Worm (Caenorhabditis elegans) whole organism, midembryonic: ENCODE data around the gene npl-4.1.

Experiments
- T22C8.4 ChIP-seq: fragments of 200-800 bp; sonication (Bioruptor generic); IDR thresholded peaks from 2 replicates; pipeline ENCODE4 v1.3.6; 2022; ENCODE audit warnings: missing genetic modification characterization, missing compliant biosample characterization
- cog-1 ChIP-seq: sonication (generic microtip); optimal IDR thresholded peaks from 2 replicates; lab custom pipeline; 2016; ENCODE audit warnings: missing genetic modification characterization, missing compliant biosample characterization
- flt-1 ChIP-seq: fragments of 200-800 bp; sonication (Bioruptor generic); IDR thresholded peaks from 2 replicates; pipeline ENCODE4 v1.3.6; 2022; ENCODE audit warnings: missing genetic modification characterization, missing compliant biosample characterization
- klf-2 ChIP-seq: fragments of 200-800 bp; sonication (Bioruptor generic); conservative IDR thresholded peaks from 2 replicates; pipeline ENCODE4 v1.3.6; 2022; ENCODE audit warnings: missing genetic modification reagents, missing genetic modification characterization, missing compliant biosample characterization
- med-1 ChIP-seq: sonication (generic microtip); optimal IDR thresholded peaks from 2 replicates; lab custom pipeline; 2017; ENCODE audit warnings: missing genetic modification characterization, mild to moderate bottlenecking, missing compliant biosample characterization, antibody characterized with exemption, missing genetic modification reagents; ENCODE audit not compliant: insufficient read depth
- ref-1 ChIP-seq: fragments of 200-800 bp; sonication (Bioruptor generic); conservative IDR thresholded peaks from 2 replicates; pipeline ENCODE4 v1.3.6; 2022; ENCODE audit warnings: missing genetic modification reagents, missing genetic modification characterization, missing compliant biosample characterization
- tab-1 ChIP-seq: fragments of 200-800 bp; sonication (Bioruptor generic); IDR thresholded peaks from 2 replicates; pipeline ENCODE4 v1.3.6; 2022; ENCODE audit warnings: missing genetic modification characterization, missing compliant biosample characterization
- ztf-23 ChIP-seq: fragments of 200-800 bp; sonication (Bioruptor generic); IDR thresholded peaks from 2 replicates; pipeline ENCODE4 v1.3.6; 2022; ENCODE audit warnings: missing genetic modification reagents, missing genetic modification characterization, missing compliant biosample characterization
- ztf-29 ChIP-seq: fragments of 200-800 bp; sonication (Bioruptor generic); IDR thresholded peaks from 2 replicates; pipeline ENCODE4 v1.3.6; 2022; ENCODE audit warnings: missing genetic modification reagents, missing genetic modification characterization, missing compliant biosample characterization

npl-4.1 gene

ce11 chrII:5654215-5654614 lies 23.1 kb downstream of the npl-4.1 start, which contains the start of gene F59E12.1:
TSS of gene F59E12.1 (plus strand) at chrII:5654515.
- no peak for TF ChIP-seq ztf-23
- TF ChIP-seq ref-1 (GFP tag; lab: Robert Waterston, UW) = no peak
- TF ChIP-seq tab-1 (GFP tag; lab: Robert Waterston, UW) = no peak
- TF ChIP-seq flt-1 = no peak
- TF ChIP-seq klf-2 (GFP tag; lab: Robert Waterston, UW) = no peak
- no peak for TF ChIP-seq T22C8.4
- TF ChIP-seq ztf-29 = no peak
- TF ChIP-seq cog-1 (tag; lab: Kevin White, UChicago) = no peak
- no peak for TF ChIP-seq med-1 (GFP tag; lab: Kevin White, UChicago)

- TF ChIP-seq cog-1 (tag; lab: Kevin White, UChicago) (no peak), ztf-23 (no peak), med-1 (GFP tag; lab: Kevin White, UChicago) (no peak), ztf-29 (no peak), T22C8.4 (no peak), flt-1 (no peak), klf-2 (GFP tag; lab: Robert Waterston, UW) (no peak), tab-1 (GFP tag; lab: Robert Waterston, UW) (no peak), ref-1 (GFP tag; lab: Robert Waterston, UW) (no peak)
Measured at ce11 chrII:5659675-5660074, 28.5 kb downstream of the npl-4.1 start, which contains the start of gene fut-3. TSS of gene fut-3 (minus strand) at chrII:5659775.

ce11 chrII:5660155-5660554 lies 29.0 kb downstream of the npl-4.1 start:
- TF ChIP-seq flt-1 (no peak), cog-1 (tag; lab: Kevin White, UChicago) (no peak), tab-1 (GFP tag; lab: Robert Waterston, UW) (no peak), klf-2 (GFP tag; lab: Robert Waterston, UW) (no peak), T22C8.4 (no peak), ztf-29 (no peak), med-1 (GFP tag; lab: Kevin White, UChicago) (no peak), ztf-23 (no peak), ref-1 (GFP tag; lab: Robert Waterston, UW) (no peak)

ce11 chrII:5660736-5661734 lies 29.9 kb downstream of the npl-4.1 start, which contains the start of the genes ift-43 and mdt-26:
TSS of gene ift-43 (minus strand) at chrII:5660786.
TSS of gene mdt-26 (plus strand) at chrII:5661181.
- TF ChIP-seq T22C8.4 (peak; percentile 78), med-1 (GFP tag; lab: Kevin White, UChicago) (peak; percentile 56), tab-1 (GFP tag; lab: Robert Waterston, UW) (peak; percentile 76), cog-1 (tag; lab: Kevin White, UChicago) (peak; percentile 18), ztf-23 (peak; percentile 80), klf-2 (GFP tag; lab: Robert Waterston, UW) (peak; percentile 48; the same call in 1 of the 2 replicates), flt-1 (peak; percentile 86), ref-1 (GFP tag; lab: Robert Waterston, UW) (0 out of 2 replicates have a peak, but pooled peaks have one; percentile 7), ztf-29 (peak; percentile 61; the same call in 1 of the 2 replicates)

DNA sequence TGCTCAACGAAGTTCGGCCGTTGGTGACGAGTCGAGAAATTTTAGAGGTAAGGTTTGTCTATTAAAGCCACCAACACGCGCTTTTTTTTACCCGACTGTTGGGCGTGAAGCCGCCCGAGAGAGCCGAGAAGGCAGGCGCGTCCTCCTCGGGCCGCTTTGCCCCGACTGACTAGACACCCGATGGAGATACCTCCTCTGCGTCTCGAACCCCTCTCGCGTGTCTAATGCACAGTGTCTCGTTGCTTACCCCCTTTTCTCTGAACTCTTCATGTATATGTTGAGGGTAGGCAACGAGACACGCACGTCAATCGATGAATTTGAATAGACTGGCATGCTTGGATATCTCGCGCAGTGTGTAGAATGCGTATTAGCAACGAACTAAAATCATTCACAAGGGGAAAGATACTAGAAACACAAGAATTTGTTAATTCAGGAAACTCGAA lies 30.6 kb downstream of the npl-4.1 start:
- TF ChIP-seq flt-1 (peak; percentile 95), klf-2 (GFP tag; lab: Robert Waterston, UW) (peak; percentile 73), T22C8.4 (peak; percentile 86), ref-1 (GFP tag; lab: Robert Waterston, UW) (peak; percentile 66), ztf-29 (peak; percentile 95), ztf-23 (peak; percentile 91), tab-1 (GFP tag; lab: Robert Waterston, UW) (peak; percentile 85), med-1 (GFP tag; lab: Kevin White, UChicago) (no peak), cog-1 (tag; lab: Kevin White, UChicago) (peak; percentile 75)

ce11 chrII:5663180-5663791 lies 32.1 kb downstream of the npl-4.1 start:
- TF ChIP-seq T22C8.4 (no peak), cog-1 (tag; lab: Kevin White, UChicago) (no peak), ztf-23 (no peak), ref-1 (GFP tag; lab: Robert Waterston, UW) (no peak), tab-1 (GFP tag; lab: Robert Waterston, UW) (no peak), med-1 (GFP tag; lab: Kevin White, UChicago) (no peak), flt-1 (no peak), klf-2 (GFP tag; lab: Robert Waterston, UW) (no peak)

DNA sequence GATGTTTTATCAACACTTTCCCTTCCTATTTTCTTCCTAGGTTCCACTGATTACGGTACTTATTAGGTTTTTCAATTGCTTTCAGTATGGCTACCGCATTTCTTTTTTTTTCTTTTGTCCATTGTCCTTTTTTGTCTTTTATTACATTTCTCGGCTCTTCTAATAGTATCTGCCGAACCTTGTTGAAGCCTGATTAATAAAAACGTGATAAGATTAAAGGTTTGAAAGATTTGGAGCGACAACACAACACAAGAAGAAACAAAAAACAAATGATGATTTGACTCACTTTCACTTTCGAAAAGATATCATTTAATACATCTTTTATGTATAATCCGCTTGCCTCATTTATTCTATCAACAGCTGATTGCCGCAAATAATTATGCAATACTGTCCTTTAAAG lies 33.9 kb downstream of the npl-4.1 start, which contains the start of gene C25H3.15:
Gene C25H3.15 (plus strand): TSS at position 301 of the 400 bp plus-strand sequence.
- TF ChIP-seq ref-1 (GFP tag; lab: Robert Waterston, UW) (no peak), flt-1 (no peak), tab-1 (GFP tag; lab: Robert Waterston, UW) (no peak), ztf-29 (no peak), T22C8.4 (no peak), klf-2 (GFP tag; lab: Robert Waterston, UW) (no peak), cog-1 (tag; lab: Kevin White, UChicago) (no peak), ztf-23 (no peak), med-1 (GFP tag; lab: Kevin White, UChicago) (no peak)

- no peak for TF ChIP-seq flt-1
- TF ChIP-seq cog-1 (tag; lab: Kevin White, UChicago) = no peak
- no peak for TF ChIP-seq T22C8.4
- TF ChIP-seq ztf-29 = no peak
- TF ChIP-seq klf-2 (GFP tag; lab: Robert Waterston, UW) = no peak
- TF ChIP-seq tab-1 (GFP tag; lab: Robert Waterston, UW) = no peak
Measured at ce11 chrII:5665991-5666390, 34.8 kb downstream of the npl-4.1 start, which contains the start of gene C25H3.16. TSS of gene C25H3.16 (plus strand) at chrII:5666291.
